Worm (Caenorhabditis elegans): ENCODE measurements around the gene kin-19.
A peak's percentile ranks its signal among the peaks of the same experiment; 100 is the strongest.

The kin-19 gene

DNA sequence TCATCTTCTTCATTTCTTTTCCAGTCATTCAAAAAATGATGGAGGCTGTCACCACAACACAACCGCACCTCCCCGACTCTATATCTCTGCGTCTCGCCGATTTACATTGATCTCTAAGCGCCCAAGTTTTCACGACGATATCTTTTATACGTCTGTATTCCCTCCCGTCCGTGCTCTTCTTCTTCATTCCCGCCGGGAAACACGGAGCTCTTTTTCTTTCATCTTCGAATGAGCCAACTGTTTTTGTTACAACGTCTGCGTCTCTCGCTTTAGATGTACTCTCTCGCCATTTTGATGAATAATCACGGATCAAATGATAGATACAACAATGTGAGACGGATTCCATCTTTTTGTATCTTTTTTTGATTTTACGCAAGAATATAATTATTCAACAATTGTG, 27.2 kb upstream of the kin-19 start:
- TF ChIP-seq B0310.2 (tag; optimal IDR thresholded peaks at IDR 0.05) (no peak), aly-1 (tag; optimal IDR thresholded peaks at IDR 0.05) (no peak), pes-1 (GFP tag; IDR thresholded peaks at IDR 0.05) (no peak), tbx-37 (GFP tag; conservative IDR thresholded peaks at IDR 0.05) (no peak), hnd-1 (tag; optimal IDR thresholded peaks at IDR 0.05) (no peak), ceh-36 (tag; optimal IDR thresholded peaks at IDR 0.05) (no peak), tbx-11 (GFP tag; IDR thresholded peaks at IDR 0.05) (no peak), F13C5.2 (tag; optimal IDR thresholded peaks at IDR 0.05) (no peak), hmg-4 (GFP tag; optimal IDR thresholded peaks at IDR 0.05) (no peak), scrt-1 (GFP tag; IDR thresholded peaks at IDR 0.05) (no peak), ets-7 (tag; optimal IDR thresholded peaks at IDR 0.05) (no peak), ceh-13 (GFP tag; optimal IDR thresholded peaks at IDR 0.05) (no peak), tra-4 (tag; optimal IDR thresholded peaks at IDR 0.05) (no peak), flt-1 (GFP tag; IDR thresholded peaks at IDR 0.05) (no peak), hmbx-1 (tag; optimal IDR thresholded peaks at IDR 0.05) (no peak), sea-1 (GFP tag; conservative IDR thresholded peaks at IDR 0.05) (no peak), ama-1 (optimal IDR thresholded peaks at IDR 0.05) (no peak)

DNA sequence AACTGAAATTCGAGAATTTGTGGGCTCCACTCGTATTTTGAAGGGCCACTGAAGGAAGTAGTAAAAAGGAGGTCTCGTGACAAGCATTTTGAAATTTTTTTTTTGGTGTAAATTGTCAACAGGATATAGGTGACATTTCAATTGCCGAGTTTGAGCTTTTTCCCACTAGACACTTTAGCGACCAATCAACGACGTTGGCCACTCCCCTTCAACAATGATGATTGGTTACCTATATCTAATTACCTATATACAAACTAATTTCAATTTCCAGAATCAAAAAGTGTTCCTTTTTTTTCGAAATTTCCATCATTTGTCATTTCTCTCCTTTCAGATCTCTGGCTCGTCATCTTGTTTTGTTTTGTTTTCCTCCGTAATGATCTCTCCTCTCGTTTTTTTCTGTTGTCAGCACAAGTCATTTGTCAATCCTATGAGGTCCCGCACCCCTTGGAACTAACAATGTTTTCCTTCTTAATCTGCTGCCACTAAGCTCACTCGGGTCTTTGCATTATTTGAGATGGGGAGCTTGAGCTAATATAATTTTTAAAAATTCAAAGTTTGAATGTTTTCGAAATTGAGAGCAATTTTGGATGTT, 21.6 kb upstream of the kin-19 start:
- TF ChIP-seq tbx-37 (GFP tag; conservative IDR thresholded peaks at IDR 0.05), result no peak
- TF ChIP-seq hnd-1 (tag; optimal IDR thresholded peaks at IDR 0.05), result no peak
- TF ChIP-seq scrt-1 (GFP tag; IDR thresholded peaks at IDR 0.05), result no peak
- TF ChIP-seq F13C5.2 (tag; optimal IDR thresholded peaks at IDR 0.05), result no peak
- no peak for TF ChIP-seq aly-1 (tag; optimal IDR thresholded peaks at IDR 0.05)
- TF ChIP-seq hmg-4 (GFP tag; optimal IDR thresholded peaks at IDR 0.05), result no peak
- no peak for TF ChIP-seq tbx-11 (GFP tag; IDR thresholded peaks at IDR 0.05)

DNA sequence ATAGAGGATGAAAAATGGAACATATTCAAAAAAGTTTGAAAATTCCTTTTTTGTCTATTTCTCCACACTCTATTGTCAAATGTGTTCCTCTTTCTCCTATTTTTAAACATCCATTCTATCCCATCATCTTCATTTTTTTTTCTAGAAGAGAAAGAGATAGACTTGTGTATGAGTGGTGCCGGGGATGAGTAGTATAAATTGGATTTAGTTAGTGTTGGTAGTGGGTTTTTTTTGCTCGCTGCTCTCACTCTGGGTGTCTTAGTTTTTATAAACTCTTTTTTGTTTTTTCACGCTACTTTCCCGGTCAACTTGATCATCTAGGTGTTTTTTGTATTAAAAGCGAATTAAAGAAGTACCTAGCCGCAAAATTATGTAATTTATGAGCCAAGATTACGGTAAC, 20.8 kb upstream of the kin-19 start:
- TF ChIP-seq flt-1 (GFP tag; IDR thresholded peaks at IDR 0.05), result no peak
- TF ChIP-seq F13C5.2 (tag; optimal IDR thresholded peaks at IDR 0.05), result no peak
- no peak for TF ChIP-seq ets-7 (tag; optimal IDR thresholded peaks at IDR 0.05)
- TF ChIP-seq tbx-37 (GFP tag; conservative IDR thresholded peaks at IDR 0.05), result no peak
- no peak for TF ChIP-seq ama-1 (optimal IDR thresholded peaks at IDR 0.05)
- TF ChIP-seq hnd-1 (tag; optimal IDR thresholded peaks at IDR 0.05), result no peak
- no peak for TF ChIP-seq scrt-1 (GFP tag; IDR thresholded peaks at IDR 0.05)
- no peak for TF ChIP-seq ceh-36 (tag; optimal IDR thresholded peaks at IDR 0.05)
- TF ChIP-seq aly-1 (tag; optimal IDR thresholded peaks at IDR 0.05), result no peak
- TF ChIP-seq tra-4 (tag; optimal IDR thresholded peaks at IDR 0.05), result no peak

DNA sequence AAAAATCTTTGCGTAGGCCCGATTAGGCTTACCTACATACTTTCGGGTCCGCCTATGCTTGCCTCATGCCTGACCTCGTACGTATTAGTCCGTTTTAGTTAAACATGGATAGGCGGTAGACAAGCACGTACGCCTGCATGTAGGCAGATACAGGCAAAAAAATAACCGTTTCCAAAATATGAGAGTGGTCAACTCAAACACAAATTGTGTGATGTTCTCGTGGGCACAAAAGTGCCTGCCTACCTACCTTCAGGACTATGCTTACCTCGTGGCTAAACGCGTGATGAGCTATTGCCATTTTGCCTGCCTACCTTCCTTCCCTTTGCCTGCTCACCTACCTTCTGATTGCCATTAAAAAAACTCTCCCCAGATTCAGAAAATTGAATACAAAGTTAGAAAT, 20.2 kb upstream of the kin-19 start:
- TF ChIP-seq B0310.2 (tag; optimal IDR thresholded peaks at IDR 0.05), result no peak
- no peak for TF ChIP-seq sea-1 (GFP tag; conservative IDR thresholded peaks at IDR 0.05)
- TF ChIP-seq flt-1 (GFP tag; IDR thresholded peaks at IDR 0.05), result no peak
- TF ChIP-seq scrt-1 (GFP tag; IDR thresholded peaks at IDR 0.05), result no peak
- no peak for TF ChIP-seq F13C5.2 (tag; optimal IDR thresholded peaks at IDR 0.05)
- TF ChIP-seq pes-1 (GFP tag; IDR thresholded peaks at IDR 0.05), result no peak
- no peak for TF ChIP-seq ets-7 (tag; optimal IDR thresholded peaks at IDR 0.05)
- TF ChIP-seq ceh-36 (tag; optimal IDR thresholded peaks at IDR 0.05), result no peak
- TF ChIP-seq hmbx-1 (tag; optimal IDR thresholded peaks at IDR 0.05), result no peak

DNA sequence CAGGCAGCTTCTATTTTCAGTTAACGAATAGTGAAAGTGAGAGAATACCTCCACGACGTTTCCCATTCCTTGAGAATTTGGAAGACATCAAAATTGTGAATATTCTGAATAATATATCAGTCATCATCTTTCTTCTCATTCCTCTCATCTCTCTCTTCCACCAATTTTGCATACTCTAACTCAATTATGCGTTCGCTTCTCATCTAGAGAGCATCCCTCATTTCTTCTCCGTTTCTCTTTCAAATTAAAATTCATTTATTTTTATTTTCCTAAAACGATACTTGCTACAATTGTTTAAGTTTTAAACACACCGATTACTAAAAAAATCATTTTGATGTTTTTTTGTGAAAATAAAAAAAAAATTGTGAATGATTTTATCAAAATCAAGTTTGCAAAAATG, 16.7 kb upstream of the kin-19 start:
- no peak for TF ChIP-seq sea-1 (GFP tag; conservative IDR thresholded peaks at IDR 0.05)
- TF ChIP-seq ets-7 (tag; optimal IDR thresholded peaks at IDR 0.05), result no peak
- TF ChIP-seq B0310.2 (tag; optimal IDR thresholded peaks at IDR 0.05), result no peak
- no peak for TF ChIP-seq flt-1 (GFP tag; IDR thresholded peaks at IDR 0.05)
- TF ChIP-seq F13C5.2 (tag; optimal IDR thresholded peaks at IDR 0.05), result no peak
- no peak for TF ChIP-seq pes-1 (GFP tag; IDR thresholded peaks at IDR 0.05)
- no peak for TF ChIP-seq hmg-4 (GFP tag; optimal IDR thresholded peaks at IDR 0.05)
- no peak for TF ChIP-seq tra-4 (tag; optimal IDR thresholded peaks at IDR 0.05)
- no peak for TF ChIP-seq ceh-13 (GFP tag; optimal IDR thresholded peaks at IDR 0.05)
- no peak for TF ChIP-seq tbx-37 (GFP tag; conservative IDR thresholded peaks at IDR 0.05)
- no peak for TF ChIP-seq hmbx-1 (tag; optimal IDR thresholded peaks at IDR 0.05)
- no peak for TF ChIP-seq ceh-36 (tag; optimal IDR thresholded peaks at IDR 0.05)
- no peak for TF ChIP-seq aly-1 (tag; optimal IDR thresholded peaks at IDR 0.05)
- TF ChIP-seq ama-1 (optimal IDR thresholded peaks at IDR 0.05), result no peak
- TF ChIP-seq hnd-1 (tag; optimal IDR thresholded peaks at IDR 0.05), result no peak
- no peak for TF ChIP-seq tbx-11 (GFP tag; IDR thresholded peaks at IDR 0.05)
- TF ChIP-seq scrt-1 (GFP tag; IDR thresholded peaks at IDR 0.05), result no peak

DNA sequence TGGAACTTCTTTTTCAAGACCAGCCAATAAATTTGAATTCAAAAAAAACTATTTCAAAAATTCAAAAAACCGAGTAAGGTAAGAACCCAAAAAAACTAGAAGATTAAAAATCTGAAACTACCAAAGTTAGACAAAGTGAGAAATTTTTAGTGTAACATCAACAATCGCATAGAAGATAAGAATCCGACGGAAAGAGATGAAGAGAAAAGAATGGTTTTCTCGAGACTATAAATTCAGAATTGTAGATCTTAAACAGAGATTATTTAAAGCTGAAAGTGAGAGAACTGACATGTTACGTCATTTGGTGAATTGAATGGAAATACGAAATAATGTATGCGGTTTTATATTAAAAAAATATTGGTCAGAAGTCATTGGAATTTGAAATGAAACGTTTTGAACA, 15.6 kb upstream of the kin-19 start:
- no peak for TF ChIP-seq tbx-37 (GFP tag; conservative IDR thresholded peaks at IDR 0.05)
- TF ChIP-seq ama-1 (optimal IDR thresholded peaks at IDR 0.05), result no peak
- no peak for TF ChIP-seq ceh-36 (tag; optimal IDR thresholded peaks at IDR 0.05)
- no peak for TF ChIP-seq pes-1 (GFP tag; IDR thresholded peaks at IDR 0.05)
- TF ChIP-seq sea-1 (GFP tag; conservative IDR thresholded peaks at IDR 0.05), result no peak
- TF ChIP-seq flt-1 (GFP tag; IDR thresholded peaks at IDR 0.05), result no peak
- TF ChIP-seq ets-7 (tag; optimal IDR thresholded peaks at IDR 0.05), result no peak
- no peak for TF ChIP-seq ceh-13 (GFP tag; optimal IDR thresholded peaks at IDR 0.05)
- TF ChIP-seq hnd-1 (tag; optimal IDR thresholded peaks at IDR 0.05), result no peak

DNA sequence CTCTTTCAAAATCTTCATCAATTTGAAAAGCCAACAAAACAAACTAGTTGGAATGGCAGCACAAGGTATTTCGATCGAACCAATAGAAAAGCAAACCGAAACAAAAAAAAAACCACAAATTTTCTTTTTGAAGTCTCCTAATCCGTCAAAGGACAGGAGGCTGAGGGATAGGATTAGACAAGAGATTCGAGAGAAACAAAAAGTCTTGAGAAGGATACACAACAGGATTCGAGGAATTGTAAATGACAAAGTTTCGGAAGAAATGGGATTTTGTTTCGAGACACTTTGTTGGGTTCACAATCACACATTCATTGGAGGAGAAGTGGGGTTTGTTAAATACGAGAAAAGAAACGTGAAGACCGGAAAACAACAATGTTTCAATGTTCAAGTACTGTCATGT, 14.6 kb upstream of the kin-19 start:
- TF ChIP-seq ceh-36 (tag; optimal IDR thresholded peaks at IDR 0.05), result peak; percentile 7
- no peak for TF ChIP-seq hmg-4 (GFP tag; optimal IDR thresholded peaks at IDR 0.05)

DNA sequence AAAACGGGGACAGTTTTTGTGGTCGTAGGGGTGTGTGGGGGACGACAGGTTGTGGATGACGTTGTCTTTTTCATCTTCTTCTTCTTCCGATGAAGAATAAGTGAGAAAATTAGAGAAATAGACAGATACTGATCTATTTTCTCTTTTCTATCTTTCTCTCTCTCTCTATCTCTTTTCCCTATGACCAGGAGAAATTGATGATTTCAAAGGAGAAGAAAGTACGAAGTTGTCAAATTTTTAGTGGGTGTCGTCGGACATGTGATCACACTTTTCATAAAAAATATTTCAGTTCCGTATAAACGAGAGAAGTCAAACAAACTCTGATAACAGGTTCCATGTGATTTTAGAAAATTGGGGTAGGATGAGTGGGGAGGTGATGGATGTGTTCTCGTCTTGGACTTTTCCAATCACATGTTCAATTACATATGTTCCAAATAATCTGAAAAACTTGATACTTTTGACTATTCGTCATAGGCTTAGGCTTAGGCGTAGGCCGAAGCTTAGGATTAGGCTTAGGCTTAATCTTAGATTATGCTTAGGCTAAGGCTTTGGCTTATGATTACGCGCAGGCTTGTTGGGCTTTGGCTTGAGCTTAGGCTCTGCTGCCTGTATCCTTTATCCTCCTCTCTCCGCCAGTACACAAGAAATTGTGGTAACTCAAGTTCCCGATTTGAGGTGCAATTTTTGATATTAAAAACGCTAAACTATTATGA, 13.6 kb upstream of the kin-19 start:
- TF ChIP-seq ceh-36 (tag; optimal IDR thresholded peaks at IDR 0.05) (peak; percentile 64), flt-1 (GFP tag; IDR thresholded peaks at IDR 0.05) (no peak)

Data from whole organism, early embryonic.